Fruit fly (Drosophila melanogaster) whole organism, pupa: ENCODE measurements around the gene CG13065.
A peak's percentile ranks its signal among the peaks of the same experiment; 100 is the strongest.

Experiments used
- CG10348 ChIP-seq: fragments of 200-800 bp; sonication (Bioruptor generic); IDR thresholded peaks from 2 replicates; pipeline ENCODE4 v1.3.6; 2022; ENCODE audit warnings: missing biosample characterization, missing genetic modification characterization
- CG12605 ChIP-seq: fragments of 200-800 bp; sonication (Bioruptor generic); IDR thresholded peaks from 2 replicates; pipeline ENCODE4 v1.3.6; 2022; ENCODE audit warnings: missing biosample characterization, missing genetic modification characterization
- CG13204 ChIP-seq: fragments of 200-800 bp; sonication (Bioruptor generic); optimal IDR thresholded peaks from 2 replicates; lab custom pipeline; 2018; ENCODE audit warnings: missing biosample characterization, mild to moderate bottlenecking, missing genetic modification characterization, moderate library complexity
- CG14655 ChIP-seq: fragments of 200-800 bp; sonication (Bioruptor generic); optimal IDR thresholded peaks from 3 replicates; lab custom pipeline; 2017; ENCODE audit warnings: mild to moderate bottlenecking, missing biosample characterization, missing genetic modification reagents, missing genetic modification characterization
- CG15710 ChIP-seq: fragments of 200-800 bp; sonication (Bioruptor generic); optimal IDR thresholded peaks from 2 replicates; lab custom pipeline; 2018; ENCODE audit warnings: missing biosample characterization, mild to moderate bottlenecking, missing genetic modification characterization, moderate library complexity
- CG17806 ChIP-seq: fragments of 200-800 bp; sonication (Bioruptor generic); optimal IDR thresholded peaks from 2 replicates; lab custom pipeline; 2018; ENCODE audit warnings: missing biosample characterization, mild to moderate bottlenecking, missing genetic modification characterization, moderate library complexity
- CG32121 ChIP-seq: fragments of 200-800 bp; sonication (Bioruptor generic); IDR thresholded peaks from 2 replicates; pipeline ENCODE4 v1.3.6; 2022; ENCODE audit warnings: missing biosample characterization, missing genetic modification characterization
- CG34367 ChIP-seq: fragments of 200-800 bp; sonication (Bioruptor generic); optimal IDR thresholded peaks from 2 replicates; lab custom pipeline; 2018; ENCODE audit warnings: missing biosample characterization, mild to moderate bottlenecking, missing genetic modification characterization
- CG4496 ChIP-seq: fragments of 200-800 bp; sonication (Bioruptor generic); IDR thresholded peaks from 3 replicates; pipeline ENCODE4 v1.3.6; 2022; ENCODE audit warnings: missing biosample characterization, missing genetic modification characterization
- CG8159 ChIP-seq: fragments of 200-800 bp; sonication (Bioruptor generic); optimal IDR thresholded peaks from 3 replicates; lab custom pipeline; 2018; ENCODE audit warnings: missing biosample characterization, mild to moderate bottlenecking, missing genetic modification characterization, moderate library complexity
- CG8301 ChIP-seq: fragments of 200-800 bp; sonication (Bioruptor generic); optimal IDR thresholded peaks from 2 replicates; lab custom pipeline; 2018; ENCODE audit warnings: missing biosample characterization, mild to moderate bottlenecking, missing genetic modification characterization
- CG9948 ChIP-seq: fragments of 200-800 bp; sonication (Bioruptor generic); optimal IDR thresholded peaks from 2 replicates; lab custom pipeline; 2018; ENCODE audit warnings: missing biosample characterization, mild to moderate bottlenecking, missing genetic modification characterization, moderate library complexity
- D1 ChIP-seq: fragments of 200-800 bp; sonication (Bioruptor generic); optimal IDR thresholded peaks from 2 replicates; lab custom pipeline; 2018; ENCODE audit warnings: missing biosample characterization, mild to moderate bottlenecking, missing genetic modification characterization, moderate library complexity
- EcR ChIP-seq: fragments of 200-800 bp; sonication (Bioruptor generic); optimal IDR thresholded peaks from 3 replicates; lab custom pipeline; 2019; ENCODE audit warnings: missing biosample characterization, missing genetic modification characterization, mild to moderate bottlenecking, moderate library complexity, missing genetic modification reagents
- Ets98B ChIP-seq: fragments of 200-800 bp; sonication (Bioruptor generic); IDR thresholded peaks from 2 replicates; pipeline ENCODE4 v1.3.6; 2022; ENCODE audit warnings: missing biosample characterization, missing genetic modification characterization
- Pif1A ChIP-seq: fragments of 200-800 bp; sonication (Bioruptor generic); optimal IDR thresholded peaks from 3 replicates; lab custom pipeline; 2016; ENCODE audit warnings: missing biosample characterization, missing genetic modification characterization
- Pif1B ChIP-seq: fragments of 200-800 bp; sonication (Bioruptor generic); optimal IDR thresholded peaks from 3 replicates; lab custom pipeline; 2016; ENCODE audit warnings: missing biosample characterization, missing genetic modification characterization
- Snoo ChIP-seq: fragments of 200-800 bp; sonication (Bioruptor generic); optimal IDR thresholded peaks from 3 replicates; lab custom pipeline; 2017; ENCODE audit warnings: missing biosample characterization, mild to moderate bottlenecking, missing genetic modification characterization, inconsistent platforms
- fd96Ca ChIP-seq: fragments of 200-800 bp; sonication (Bioruptor generic); IDR thresholded peaks from 3 replicates; pipeline ENCODE4 v1.3.6; 2022; ENCODE audit warnings: missing biosample characterization, missing genetic modification characterization
- gl ChIP-seq: fragments of 200-800 bp; sonication (Bioruptor generic); optimal IDR thresholded peaks from 2 replicates; lab custom pipeline; 2018; ENCODE audit warnings: missing biosample characterization, mild to moderate bottlenecking, missing genetic modification characterization
- rn ChIP-seq: fragments of 200-800 bp; sonication (Bioruptor generic); IDR thresholded peaks from 2 replicates; pipeline ENCODE4 v1.3.6; 2022; ENCODE audit warnings: missing biosample characterization, missing genetic modification characterization

CG13065 gene

DNA sequence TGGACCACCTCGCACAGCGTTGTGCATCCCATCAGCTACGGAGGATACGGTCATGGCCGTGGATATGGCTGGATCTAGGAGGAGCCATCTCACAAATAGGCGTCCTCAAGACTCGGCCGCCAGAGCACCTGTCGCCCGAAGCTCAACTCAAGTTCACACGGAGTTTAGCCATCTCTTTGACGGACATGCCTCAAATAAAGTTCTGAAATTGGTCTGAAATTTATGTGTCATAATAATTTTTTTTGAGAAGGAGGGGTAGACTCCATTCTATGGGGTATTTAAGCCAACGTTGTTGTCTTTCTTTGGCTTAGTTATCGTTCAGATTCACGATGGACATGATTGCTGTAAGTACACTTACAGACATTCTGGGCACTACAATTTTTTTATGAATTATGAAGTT, 14.2 kb upstream of the CG13065 start, which contains the start of gene CG13070:
TSS of gene CG13070 (plus strand) at position 301 of the 400 bp plus-strand sequence.
- TF ChIP-seq CG8301 (tag; lab: Kevin White, UChicago) (no peak), CG4496 (no peak), CG15710 (no peak), CG17806 (tag; lab: Kevin White, UChicago) (no peak), fd96Ca (GFP tag; lab: Robert Waterston, UW) (no peak), Ets98B (GFP tag; lab: Robert Waterston, UW) (no peak), CG34367 (tag; lab: Kevin White, UChicago) (no peak), Pif1B (no peak), Snoo (no peak), D1 (tag; lab: Kevin White, UChicago) (no peak), CG8159 (tag; lab: Kevin White, UChicago) (no peak), CG14655 (GFP tag; lab: Kevin White, UChicago) (no peak), CG12605 (no peak), gl (tag; lab: Kevin White, UChicago) (no peak), CG9948 (tag; lab: Kevin White, UChicago) (no peak), rn (GFP tag; lab: Robert Waterston, UW) (no peak), CG10348 (no peak)
- TF ChIP-seq, all 21 proteins: peak for 0

DNA sequence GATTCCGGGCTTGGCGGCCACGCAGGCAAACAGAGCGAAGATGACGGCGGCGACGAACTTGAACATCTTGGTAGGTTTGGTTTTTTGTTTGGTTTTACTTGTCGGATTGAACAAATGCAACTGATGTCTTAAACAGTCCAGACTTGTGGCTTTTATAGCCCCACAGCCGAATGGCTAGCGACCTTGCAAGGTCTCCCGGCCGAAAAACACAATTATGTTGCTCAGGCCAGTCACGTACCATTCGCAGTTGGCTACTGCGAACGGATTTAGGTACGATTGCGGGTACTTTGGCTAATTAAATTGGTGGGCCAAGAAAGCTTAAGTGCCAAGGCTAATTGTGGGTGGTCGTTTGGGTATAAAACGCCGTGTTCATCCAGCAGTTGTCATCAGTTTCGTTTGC, 12.2 kb upstream of the CG13065 start, which contains the start of the genes CG13051 and CG13069:
TSS of gene CG13051 (minus strand) at position 101 of the 400 bp plus-strand sequence.
TSS of gene CG13069 (plus strand) at position 386 of the 400 bp plus-strand sequence.
- no peak for TF ChIP-seq CG32121 (GFP tag; lab: Robert Waterston, UW)
- TF ChIP-seq CG9948 (tag; lab: Kevin White, UChicago), result no peak
- TF ChIP-seq CG17806 (tag; lab: Kevin White, UChicago), result no peak
- TF ChIP-seq rn (GFP tag; lab: Robert Waterston, UW), result no peak
- TF ChIP-seq CG10348, result no peak
- no peak for TF ChIP-seq gl (tag; lab: Kevin White, UChicago)
- no peak for TF ChIP-seq CG8159 (tag; lab: Kevin White, UChicago)
- no peak for TF ChIP-seq CG8301 (tag; lab: Kevin White, UChicago)
- no peak for TF ChIP-seq Pif1B
- TF ChIP-seq D1 (tag; lab: Kevin White, UChicago), result no peak
- TF ChIP-seq fd96Ca (GFP tag; lab: Robert Waterston, UW), result no peak
- TF ChIP-seq Pif1A (GFP tag; lab: Kevin White, UChicago), result no peak
- TF ChIP-seq CG13204 (GFP tag; lab: Kevin White, UChicago), result no peak
- TF ChIP-seq Ets98B (GFP tag; lab: Robert Waterston, UW), result no peak
- TF ChIP-seq, all 21 proteins: peak for 0

DNA sequence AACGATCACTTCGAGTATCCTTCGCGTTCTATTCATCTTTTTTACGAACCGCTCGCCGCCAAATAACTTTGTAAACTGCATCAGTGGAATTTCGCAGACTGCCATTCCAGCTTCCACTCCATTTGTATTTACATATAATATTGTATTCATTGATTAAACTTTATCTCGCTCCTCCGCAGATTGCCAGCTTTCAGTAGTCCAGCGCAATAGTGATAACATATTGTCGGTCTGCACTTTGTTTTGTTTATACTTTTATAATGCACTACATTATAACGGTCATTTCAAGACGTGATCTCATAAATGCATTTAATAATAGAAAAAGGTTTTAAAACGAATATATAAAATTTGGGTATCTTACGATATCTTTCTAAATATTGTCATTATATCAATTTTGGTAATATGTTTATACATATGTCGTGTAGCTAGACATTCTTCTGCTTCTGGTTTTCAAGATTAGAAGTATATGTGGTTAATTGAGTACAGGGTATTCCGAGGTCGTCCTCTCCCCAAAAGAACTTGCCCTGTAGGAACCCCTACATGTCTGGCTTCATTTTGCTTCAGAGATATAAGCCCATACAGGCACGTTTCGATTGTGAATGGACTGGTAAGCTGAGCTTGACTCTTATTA, 9.0 kb upstream of the CG13065 start, which contains the start of gene CG4950:
TSS of gene CG4950 (minus strand) at position 51 of the 628 bp plus-strand sequence.
- peak; percentile 10 for TF ChIP-seq Pif1B
- TF ChIP-seq CG9948 (tag; lab: Kevin White, UChicago), result peak; percentile 53
- no peak for TF ChIP-seq CG32121 (GFP tag; lab: Robert Waterston, UW)
- TF ChIP-seq Ets98B (GFP tag; lab: Robert Waterston, UW), result no peak
- no peak for TF ChIP-seq CG13204 (GFP tag; lab: Kevin White, UChicago)
- TF ChIP-seq CG12605, result no peak
- TF ChIP-seq CG34367 (tag; lab: Kevin White, UChicago), result peak; percentile 45
- peak; percentile 22 for TF ChIP-seq Pif1A (GFP tag; lab: Kevin White, UChicago)
- peak; percentile 12 for TF ChIP-seq gl (tag; lab: Kevin White, UChicago)
- no peak for TF ChIP-seq CG10348
- peak; percentile 57 for TF ChIP-seq CG17806 (tag; lab: Kevin White, UChicago)
- peak; percentile 73 for TF ChIP-seq CG15710
- peak; percentile 75 for TF ChIP-seq CG8159 (tag; lab: Kevin White, UChicago)
- TF ChIP-seq D1 (tag; lab: Kevin White, UChicago), result no peak
- peak; percentile 45 for TF ChIP-seq CG8301 (tag; lab: Kevin White, UChicago)
- TF ChIP-seq rn (GFP tag; lab: Robert Waterston, UW), result no peak
- TF ChIP-seq Snoo, result no peak
- TF ChIP-seq CG4496, result no peak; the same call in 2 of the 3 replicates
- no peak for TF ChIP-seq EcR (GFP tag; lab: Kevin White, UChicago)
- peak; percentile 65 for TF ChIP-seq CG14655 (GFP tag; lab: Kevin White, UChicago)
- no peak for TF ChIP-seq fd96Ca (GFP tag; lab: Robert Waterston, UW)
- TF ChIP-seq, all 21 proteins: peak for 10

DNA sequence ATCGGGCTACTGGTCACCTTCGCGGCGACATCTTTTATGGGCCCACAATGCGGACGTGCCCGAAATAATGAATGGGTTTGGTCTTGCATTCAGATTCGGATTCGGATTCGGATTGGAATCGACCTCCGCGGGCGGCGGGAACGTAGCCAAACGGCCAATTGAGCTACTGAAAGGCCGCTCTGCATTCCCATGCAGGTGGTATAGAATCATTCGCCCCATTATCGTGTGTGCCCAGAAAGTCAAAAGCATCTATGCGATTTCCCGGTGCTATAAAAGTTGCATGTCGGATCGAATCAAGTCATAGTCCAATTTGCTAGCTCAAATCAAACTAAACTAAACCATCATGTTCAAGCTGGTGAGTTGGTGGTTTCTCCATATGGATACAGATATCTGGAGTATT, 8.1 kb upstream of the CG13065 start, which contains the start of gene CG13068:
TSS of gene CG13068 (plus strand) at position 301 of the 400 bp plus-strand sequence.
- TF ChIP-seq gl (tag; lab: Kevin White, UChicago) (no peak), CG14655 (GFP tag; lab: Kevin White, UChicago) (no peak), CG9948 (tag; lab: Kevin White, UChicago) (no peak), CG8301 (tag; lab: Kevin White, UChicago) (no peak), rn (GFP tag; lab: Robert Waterston, UW) (no peak), CG4496 (no peak), CG17806 (tag; lab: Kevin White, UChicago) (no peak), CG12605 (no peak), Snoo (no peak)
- TF ChIP-seq, all 21 proteins: peak for 0

DNA sequence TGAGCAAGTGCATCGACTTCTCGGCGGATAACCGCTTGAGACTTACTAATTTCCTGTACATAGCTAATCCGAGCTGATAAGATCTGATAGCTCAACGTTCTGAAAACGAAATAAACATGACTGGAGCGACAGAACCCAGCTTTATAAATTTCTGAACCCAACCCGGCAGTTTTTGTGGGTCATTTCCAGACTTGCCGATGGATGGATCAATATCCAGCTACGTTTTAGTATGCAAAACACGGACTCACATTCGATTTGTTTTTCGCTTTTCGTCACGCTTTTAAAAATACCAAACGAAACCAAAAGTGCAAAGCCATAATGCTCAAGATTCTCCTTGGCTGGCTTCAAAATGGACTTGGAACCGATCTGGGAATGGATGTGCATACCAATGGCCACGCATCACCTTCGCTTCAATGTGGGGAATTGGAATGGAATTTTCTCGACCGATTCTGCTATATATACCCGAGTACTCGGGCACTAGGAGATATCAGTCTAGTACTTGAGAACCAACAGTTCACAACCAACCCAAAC, 6.4 kb upstream of the CG13065 start, which contains the start of the genes CG34248 and CG13067:
TSS of gene CG34248 (minus strand) at position 101 of the 531 bp plus-strand sequence.
TSS of gene CG13067 (plus strand) at position 481 of the 531 bp plus-strand sequence.
- TF ChIP-seq CG34367 (tag; lab: Kevin White, UChicago) (no peak), CG10348 (no peak), fd96Ca (GFP tag; lab: Robert Waterston, UW) (no peak), D1 (tag; lab: Kevin White, UChicago) (no peak), Pif1A (GFP tag; lab: Kevin White, UChicago) (no peak), Ets98B (GFP tag; lab: Robert Waterston, UW) (no peak), CG32121 (GFP tag; lab: Robert Waterston, UW) (no peak), CG17806 (tag; lab: Kevin White, UChicago) (no peak), CG13204 (GFP tag; lab: Kevin White, UChicago) (no peak), CG4496 (no peak), CG9948 (tag; lab: Kevin White, UChicago) (no peak), CG15710 (no peak), Pif1B (no peak), CG12605 (no peak), CG8159 (tag; lab: Kevin White, UChicago) (no peak)
